Worm (Caenorhabditis elegans) whole organism, L2 larva: ENCODE measurements around the gene F19H8.2.

Experiments used
- ZK546.5 ChIP-seq: sonication (generic microtip); optimal IDR thresholded peaks from 2 replicates; lab custom pipeline; 2017; ENCODE audit warnings: missing biosample characterization, missing genetic modification characterization
- ama-1 ChIP-seq: fragments of 150-350 bp; optimal IDR thresholded peaks from 2 replicates; lab custom pipeline; 2018; ENCODE audit warnings: inconsistent platforms
- ceh-16 ChIP-seq: fragments of 150-350 bp; optimal IDR thresholded peaks from 2 replicates; lab custom pipeline; 2014; ENCODE audit warnings: missing biosample characterization, missing genetic modification characterization
- lin-11 ChIP-seq: fragments of 150-350 bp; sonication (generic microtip); optimal IDR thresholded peaks from 2 replicates; lab custom pipeline; 2014; ENCODE audit warnings: missing biosample characterization, missing genetic modification characterization, inconsistent platforms, mixed read lengths
- lin-13 ChIP-seq: fragments of 150-350 bp; optimal IDR thresholded peaks from 2 replicates; lab custom pipeline; 2014; ENCODE audit warnings: missing biosample characterization, missing genetic modification reagents, missing genetic modification characterization
- mdl-1 ChIP-seq, 2 experiments: fragments of 150-350 bp in 1 of 2; sonication (generic microtip) in 1 of 2; optimal IDR thresholded peaks; 2 replicates each; lab custom pipeline; 2017; ENCODE audit warnings: missing biosample characterization in 2 of 2, missing genetic modification characterization in 2 of 2
- nhr-12 ChIP-seq: fragments of 150-350 bp; optimal IDR thresholded peaks from 2 replicates; lab custom pipeline; 2014; ENCODE audit warnings: missing biosample characterization, missing genetic modification characterization
- nhr-129 ChIP-seq: fragments of 150-350 bp; optimal IDR thresholded peaks from 2 replicates; lab custom pipeline; 2014; ENCODE audit warnings: missing biosample characterization, missing genetic modification characterization
- nhr-77 ChIP-seq: fragments of 150-350 bp; optimal IDR thresholded peaks from 2 replicates; lab custom pipeline; 2014; ENCODE audit warnings: missing biosample characterization, missing genetic modification characterization
- snpc-4 ChIP-seq: fragments of 150-350 bp; optimal IDR thresholded peaks from 2 replicates; lab custom pipeline; 2014; ENCODE audit warnings: missing biosample characterization, missing genetic modification characterization
- unc-39 ChIP-seq: fragments of 150-350 bp; optimal IDR thresholded peaks from 2 replicates; lab custom pipeline; 2014; ENCODE audit warnings: missing biosample characterization, missing genetic modification characterization
- unc-62 ChIP-seq: fragments of 150-350 bp; optimal IDR thresholded peaks from 2 replicates; lab custom pipeline; 2014; ENCODE audit warnings: missing biosample characterization, missing genetic modification reagents, missing genetic modification characterization
- ztf-1 ChIP-seq: fragments of 200-800 bp; sonication (Bioruptor generic); conservative IDR thresholded peaks from 2 replicates; pipeline ENCODE4 v1.3.6; 2022; ENCODE audit warnings: missing genetic modification characterization, missing compliant biosample characterization
- ztf-4 ChIP-seq: fragments of 150-350 bp; optimal IDR thresholded peaks from 2 replicates; lab custom pipeline; 2014; ENCODE audit warnings: missing biosample characterization, missing genetic modification characterization

- TF ChIP-seq lin-11 = no peak
- TF ChIP-seq snpc-4 (tag; lab: Kevin White, UChicago) = no peak
- TF ChIP-seq unc-62 (GFP tag; lab: Kevin White, UChicago) = no peak
- no peak for TF ChIP-seq ama-1 (lab: Kevin White, UChicago)
- no peak for TF ChIP-seq ZK546.5 (tag; lab: Kevin White, UChicago)
- no peak for TF ChIP-seq lin-13 (GFP tag; lab: Kevin White, UChicago)
- no peak for TF ChIP-seq nhr-12 (tag; lab: Kevin White, UChicago)
- no peak for TF ChIP-seq ztf-1
- no peak for TF ChIP-seq ceh-16 (tag; lab: Kevin White, UChicago)
- TF ChIP-seq mdl-1 (tag; optimal IDR thresholded peaks at IDR 0.05; lab: Kevin White, UChicago) = no peak
- no peak for TF ChIP-seq ztf-4 (tag; lab: Kevin White, UChicago)
- no peak for TF ChIP-seq nhr-77
- no peak for TF ChIP-seq unc-39 (tag; lab: Kevin White, UChicago)
- no peak for TF ChIP-seq nhr-129
Observed at ce11 chrII:14587407-14587806, 18.3 kb downstream of the F19H8.2 start, which contains the start of gene C01G12.5.
